Fruit fly (Drosophila melanogaster) whole organism, pupa: ENCODE results near the gene Gr22f.

ENCODE experiments used
- CG13204 ChIP-seq: fragments of 200-800 bp; sonication (Bioruptor generic); optimal IDR thresholded peaks from 2 replicates; lab custom pipeline; 2018; ENCODE audit warnings: missing biosample characterization, mild to moderate bottlenecking, missing genetic modification characterization, moderate library complexity
- CG15710 ChIP-seq: fragments of 200-800 bp; sonication (Bioruptor generic); optimal IDR thresholded peaks from 2 replicates; lab custom pipeline; 2018; ENCODE audit warnings: missing biosample characterization, mild to moderate bottlenecking, missing genetic modification characterization, moderate library complexity
- CG4496 ChIP-seq: fragments of 200-800 bp; sonication (Bioruptor generic); IDR thresholded peaks from 3 replicates; pipeline ENCODE4 v1.3.6; 2022; ENCODE audit warnings: missing biosample characterization, missing genetic modification characterization
- CG8301 ChIP-seq: fragments of 200-800 bp; sonication (Bioruptor generic); optimal IDR thresholded peaks from 2 replicates; lab custom pipeline; 2018; ENCODE audit warnings: missing biosample characterization, mild to moderate bottlenecking, missing genetic modification characterization
- CG9948 ChIP-seq: fragments of 200-800 bp; sonication (Bioruptor generic); optimal IDR thresholded peaks from 2 replicates; lab custom pipeline; 2018; ENCODE audit warnings: missing biosample characterization, mild to moderate bottlenecking, missing genetic modification characterization, moderate library complexity
- Ets98B ChIP-seq: fragments of 200-800 bp; sonication (Bioruptor generic); IDR thresholded peaks from 2 replicates; pipeline ENCODE4 v1.3.6; 2022; ENCODE audit warnings: missing biosample characterization, missing genetic modification characterization
- Pif1A ChIP-seq: fragments of 200-800 bp; sonication (Bioruptor generic); optimal IDR thresholded peaks from 3 replicates; lab custom pipeline; 2016; ENCODE audit warnings: missing biosample characterization, missing genetic modification characterization
- Snoo ChIP-seq: fragments of 200-800 bp; sonication (Bioruptor generic); optimal IDR thresholded peaks from 3 replicates; lab custom pipeline; 2017; ENCODE audit warnings: missing biosample characterization, mild to moderate bottlenecking, missing genetic modification characterization, inconsistent platforms
- gl ChIP-seq: fragments of 200-800 bp; sonication (Bioruptor generic); optimal IDR thresholded peaks from 2 replicates; lab custom pipeline; 2018; ENCODE audit warnings: missing biosample characterization, mild to moderate bottlenecking, missing genetic modification characterization
- rn ChIP-seq: fragments of 200-800 bp; sonication (Bioruptor generic); IDR thresholded peaks from 2 replicates; pipeline ENCODE4 v1.3.6; 2022; ENCODE audit warnings: missing biosample characterization, missing genetic modification characterization

DNA sequence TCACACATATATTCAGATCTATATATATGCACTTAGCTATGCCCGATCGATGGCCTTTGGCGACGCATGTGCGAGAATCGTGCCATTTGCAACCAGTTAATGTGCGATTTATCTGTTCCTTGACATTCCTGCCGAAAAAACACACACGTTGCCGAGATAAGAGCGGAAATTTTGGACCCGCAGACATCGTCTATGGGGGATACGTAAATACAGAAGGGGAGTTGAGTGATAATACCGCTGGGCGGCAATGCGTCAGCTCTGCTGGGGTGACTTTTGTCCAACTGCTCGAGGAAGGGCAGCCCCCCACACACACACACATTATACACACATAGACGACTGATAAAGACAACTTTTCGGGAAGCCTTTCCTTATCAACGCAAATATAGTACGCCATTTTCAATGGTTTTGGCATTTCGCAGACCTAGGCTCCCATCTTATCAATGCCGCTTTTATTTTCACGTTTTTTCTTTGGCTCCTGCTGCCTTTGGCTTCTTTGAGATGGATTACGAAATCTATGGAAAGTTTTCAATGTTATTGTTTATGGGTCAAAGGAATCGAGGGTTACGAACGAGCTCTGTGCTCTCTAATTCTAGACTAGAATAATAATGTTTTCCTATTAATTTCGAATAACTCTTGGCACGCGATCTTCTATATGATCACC lies 35.3 kb downstream of the Gr22f start:
- TF ChIP-seq rn (GFP tag; lab: Robert Waterston, UW) (no peak), Snoo (tag; lab: Kevin White, UChicago) (no peak), gl (tag; lab: Kevin White, UChicago) (no peak), CG15710 (tag; lab: Kevin White, UChicago) (no peak), CG8301 (no peak), CG4496 (no peak), Ets98B (GFP tag; lab: Robert Waterston, UW) (no peak), CG9948 (tag; lab: Kevin White, UChicago) (no peak), Pif1A (no peak), CG13204 (GFP tag; lab: Kevin White, UChicago) (no peak)
